Fruit fly (Drosophila melanogaster): ENCODE data around the gene CG15025.
A peak's percentile ranks its signal among the peaks of the same experiment; 100 is the strongest.

The CG15025 gene

DNA sequence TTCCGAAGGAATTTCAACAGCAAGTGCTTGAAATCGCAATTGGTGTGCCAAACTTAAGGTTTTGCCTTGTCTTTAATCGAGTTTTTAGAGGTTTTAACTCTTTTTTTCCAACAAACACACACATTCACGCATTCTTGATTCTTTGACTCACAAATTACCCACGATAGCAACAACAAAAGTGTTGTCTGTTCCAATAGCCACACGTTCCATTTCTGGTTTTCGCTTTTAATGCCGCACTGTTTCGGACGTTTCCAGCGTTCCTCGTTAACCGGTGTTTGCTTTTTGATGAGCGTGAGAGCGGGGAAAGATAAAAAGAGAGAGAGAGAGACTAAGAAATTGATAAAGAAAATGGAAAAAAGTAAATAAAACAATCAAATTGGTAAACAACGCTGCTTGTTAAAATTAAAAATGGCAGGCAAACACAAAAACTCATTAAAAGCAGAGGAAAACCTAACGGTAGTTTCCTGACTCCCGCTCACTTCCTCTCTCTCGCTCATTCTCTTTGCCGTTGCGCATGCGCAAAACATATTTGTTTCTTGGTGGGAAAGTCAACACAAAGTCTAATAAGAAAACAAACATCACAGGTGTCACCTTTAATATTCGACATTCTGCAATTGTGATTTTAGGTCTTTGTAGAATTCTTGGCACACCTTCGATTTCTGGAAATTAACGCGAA is 26.9 kb downstream of the CG15025 start (continued):
- peak; percentile 4 for TF ChIP-seq cwo (GFP tag; optimal IDR thresholded peaks at IDR 0.05)
- no peak for TF ChIP-seq gfzf (GFP tag; optimal IDR thresholded peaks at IDR 0.05)
- peak; percentile 51 for TF ChIP-seq dmrt99B (tag; optimal IDR thresholded peaks at IDR 0.05)
- TF ChIP-seq MESR4 (GFP tag; optimal IDR thresholded peaks at IDR 0.05): no peak
- peak; percentile 39 for TF ChIP-seq CG14965 (GFP tag; optimal IDR thresholded peaks at IDR 0.05; ENCODE audit: borderline replicate concordance)
- TF ChIP-seq gsb-n (tag; optimal IDR thresholded peaks at IDR 0.05): peak; percentile 73
- TF ChIP-seq CG3163 (GFP tag; optimal IDR thresholded peaks at IDR 0.05): peak; percentile 43
- no peak for TF ChIP-seq CG32532 (GFP tag; IDR thresholded peaks at IDR 0.05)
- no peak; the same call in 2 of the 3 replicates for TF ChIP-seq CG11093 (GFP tag; IDR thresholded peaks at IDR 0.05)
- TF ChIP-seq CG32767 (GFP tag; IDR thresholded peaks at IDR 0.05): peak; percentile 45; the same call in 1 of the 2 replicates
- peak; percentile 66 for TF ChIP-seq dmrt11E (tag; optimal IDR thresholded peaks at IDR 0.05)
- peak; percentile 60; the same call in 1 of the 2 replicates for TF ChIP-seq seq (GFP tag; IDR thresholded peaks at IDR 0.05)

- TF ChIP-seq CG15601 (tag; optimal IDR thresholded peaks at IDR 0.05) (peak; percentile 100), CG10209 (GFP tag; optimal IDR thresholded peaks at IDR 0.05) (no peak), dpn (GFP tag; optimal IDR thresholded peaks at IDR 0.05) (no peak), Sox100B (GFP tag; optimal IDR thresholded peaks at IDR 0.05) (no peak), dan (GFP tag; IDR thresholded peaks at IDR 0.05) (no peak), CG5953 (GFP tag; IDR thresholded peaks at IDR 0.05) (peak; percentile 26; the same call in 1 of the 2 replicates), Atf-2 (GFP tag; optimal IDR thresholded peaks at IDR 0.05) (no peak), CG31224 (GFP tag; IDR thresholded peaks at IDR 0.05) (peak; percentile 44; the same call in 1 of the 2 replicates), Fer1 (GFP tag; optimal IDR thresholded peaks at IDR 0.05) (peak; percentile 7), CG15696 (tag; optimal IDR thresholded peaks at IDR 0.05) (no peak), CG6813 (GFP tag; optimal IDR thresholded peaks at IDR 0.05) (peak; percentile 7), TFAM (GFP tag; optimal IDR thresholded peaks at IDR 0.05) (no peak), sens (GFP tag) (peak; percentile 74), cas (GFP tag; IDR thresholded peaks at IDR 0.05) (no peak), CG6254 (GFP tag; optimal IDR thresholded peaks at IDR 0.05) (no peak), CG10543 (GFP tag; optimal IDR thresholded peaks at IDR 0.05) (no peak), CG3163 (GFP tag; optimal IDR thresholded peaks at IDR 0.05) (peak; percentile 53), corto (GFP tag; optimal IDR thresholded peaks at IDR 0.05) (no peak), vfl (GFP tag; optimal IDR thresholded peaks at IDR 0.05) (no peak), Bgb (GFP tag; IDR thresholded peaks at IDR 0.05; ENCODE audit: partially characterized antibody) (no peak), CG14014 (GFP tag; IDR thresholded peaks at IDR 0.05) (no peak; the same call in 1 of the 2 replicates), Atf3 (GFP tag; optimal IDR thresholded peaks at IDR 0.05) (no peak), grau (tag; optimal IDR thresholded peaks at IDR 0.05) (peak; percentile 6), Oaz (GFP tag; IDR thresholded peaks at IDR 0.05) (no peak), CG10321 (GFP tag; IDR thresholded peaks at IDR 0.05) (no peak), Ets97D (GFP tag; optimal IDR thresholded peaks at IDR 0.05) (no peak), Asciz (GFP tag; optimal IDR thresholded peaks at IDR 0.05) (peak; percentile 16), sob (GFP tag; IDR thresholded peaks at IDR 0.05) (no peak), E2f2 (GFP tag; IDR thresholded peaks at IDR 0.05) (no peak), Pdp1 (GFP tag; optimal IDR thresholded peaks at IDR 0.05) (peak in 1 of 2 experiments; percentile 34), CG30431 (GFP tag; optimal IDR thresholded peaks at IDR 0.05) (no peak), Jarid2 (GFP tag; optimal IDR thresholded peaks at IDR 0.05) (peak; percentile 87), Rx (GFP tag; IDR thresholded peaks at IDR 0.05) (no peak), CG17829 (tag; optimal IDR thresholded peaks at IDR 0.05) (peak; percentile 6), CG17612 (GFP tag; IDR thresholded peaks at IDR 0.05) (no peak), ase (GFP tag; IDR thresholded peaks at IDR 0.05) (no peak)
These were observed 27.8 kb downstream of the CG15025 start, which contains the start of gene Scsalpha2 for dm6 chr3R:19463016-19463664. TSS of gene Scsalpha2 (minus strand) at chr3R:19463066.

Measured in whole organism, embryonic.